Fruit fly (Drosophila melanogaster) whole organism, embryonic: ENCODE data around the gene Hr96.

Experiments used
- Ada2b ChIP-seq: fragments of 200-800 bp; sonication (Bioruptor generic); IDR thresholded peaks from 2 replicates; pipeline ENCODE4 v1.3.6; 2022; ENCODE audit warnings: missing biosample characterization, missing genetic modification characterization
- Atf3 ChIP-seq: fragments of 200-800 bp; sonication (Bioruptor generic); optimal IDR thresholded peaks from 3 replicates; lab custom pipeline; 2016; ENCODE audit warnings: missing biosample characterization, missing genetic modification characterization
- BEAF-32 ChIP-seq: fragments of 200-800 bp; sonication (Bioruptor generic); optimal IDR thresholded peaks from 3 replicates; lab custom pipeline; 2017; ENCODE audit warnings: missing biosample characterization, missing genetic modification characterization, mild to moderate bottlenecking, moderate library complexity, missing genetic modification reagents
- Blimp-1 ChIP-seq: fragments of 200-800 bp; sonication (Bioruptor generic); optimal IDR thresholded peaks from 3 replicates; lab custom pipeline; 2018; ENCODE audit warnings: missing biosample characterization, missing genetic modification characterization, mild to moderate bottlenecking, moderate library complexity, missing genetic modification reagents
- CG10431 ChIP-seq: fragments of 200-800 bp; sonication (Bioruptor generic); optimal IDR thresholded peaks from 3 replicates; lab custom pipeline; 2018; ENCODE audit warnings: missing biosample characterization, mild to moderate bottlenecking, missing genetic modification characterization
- CG12155 ChIP-seq: fragments of 200-800 bp; sonication (Bioruptor generic); optimal IDR thresholded peaks from 3 replicates; lab custom pipeline; 2016; ENCODE audit warnings: missing biosample characterization, missing genetic modification characterization
- CG12219 ChIP-seq: fragments of 200-800 bp; sonication (Bioruptor generic); optimal IDR thresholded peaks from 3 replicates; lab custom pipeline; 2018; ENCODE audit warnings: missing biosample characterization, mild to moderate bottlenecking, missing genetic modification characterization
- CG12391 ChIP-seq: fragments of 200-800 bp; sonication (Bioruptor generic); optimal IDR thresholded peaks from 3 replicates; lab custom pipeline; 2018; ENCODE audit warnings: missing biosample characterization, mild to moderate bottlenecking, missing genetic modification characterization, moderate library complexity
- CG12659 ChIP-seq: fragments of 200-800 bp; sonication (Bioruptor generic); optimal IDR thresholded peaks from 3 replicates; lab custom pipeline; 2017; ENCODE audit warnings: mild to moderate bottlenecking, missing biosample characterization, missing genetic modification reagents, missing genetic modification characterization
- CG13296 ChIP-seq: fragments of 200-800 bp; sonication (Bioruptor generic); optimal IDR thresholded peaks from 3 replicates; lab custom pipeline; 2018; ENCODE audit warnings: missing biosample characterization, mild to moderate bottlenecking, missing genetic modification characterization
- CG14860 ChIP-seq: fragments of 200-800 bp; sonication (Bioruptor generic); IDR thresholded peaks from 3 replicates; pipeline ENCODE4 v1.3.6; 2022; ENCODE audit warnings: missing biosample characterization, missing genetic modification characterization; ENCODE audit not compliant: partially characterized antibody
- CG1603 ChIP-seq: fragments of 200-800 bp; sonication (Bioruptor generic); optimal IDR thresholded peaks from 2 replicates; lab custom pipeline; 2019; ENCODE audit warnings: missing biosample characterization, mild to moderate bottlenecking, missing genetic modification characterization, moderate library complexity
- CG2116 ChIP-seq: fragments of 200-800 bp; sonication (Bioruptor generic); optimal IDR thresholded peaks from 3 replicates; lab custom pipeline; 2018; ENCODE audit warnings: missing biosample characterization, mild to moderate bottlenecking, missing genetic modification characterization
- CG2712 ChIP-seq: fragments of 200-800 bp; optimal IDR thresholded peaks from 3 replicates; lab custom pipeline; 2019; ENCODE audit warnings: missing biosample characterization, mild to moderate bottlenecking, missing genetic modification characterization, moderate library complexity
- CG30020 ChIP-seq: fragments of 200-800 bp; optimal IDR thresholded peaks from 2 replicates; lab custom pipeline; 2019; ENCODE audit warnings: missing biosample characterization, mild to moderate bottlenecking, missing genetic modification characterization, moderate library complexity
- CG3065 ChIP-seq: fragments of 200-800 bp; sonication (Bioruptor generic); optimal IDR thresholded peaks from 2 replicates; lab custom pipeline; 2016; ENCODE audit warnings: missing biosample characterization, missing genetic modification characterization
- CG3995 ChIP-seq: fragments of 200-800 bp; sonication (Bioruptor generic); optimal IDR thresholded peaks from 3 replicates; lab custom pipeline; 2016; ENCODE audit warnings: missing biosample characterization, missing genetic modification characterization
- CG8089 ChIP-seq: fragments of 200-800 bp; sonication (Bioruptor generic); optimal IDR thresholded peaks from 3 replicates; lab custom pipeline; 2016; ENCODE audit warnings: missing biosample characterization, missing genetic modification characterization
- CG8290 ChIP-seq, 3 experiments: fragments of 200-800 bp; sonication (Bioruptor generic); optimal IDR thresholded peaks; 2 replicates each; lab custom pipeline; 2016 to 2019; ENCODE audit warnings: missing biosample characterization in 3 of 3, missing genetic modification characterization in 3 of 3, mild to moderate bottlenecking in 2 of 3, moderate library complexity in 1 of 3
- CG8388 ChIP-seq: fragments of 200-800 bp; sonication (Bioruptor generic); optimal IDR thresholded peaks from 2 replicates; lab custom pipeline; 2019; ENCODE audit warnings: missing biosample characterization, mild to moderate bottlenecking, missing genetic modification characterization, moderate library complexity
- CG9437 ChIP-seq: fragments of 200-800 bp; sonication (Bioruptor generic); optimal IDR thresholded peaks from 2 replicates; lab custom pipeline; 2018; ENCODE audit warnings: missing biosample characterization, mild to moderate bottlenecking, missing genetic modification characterization
- D19A ChIP-seq: fragments of 200-800 bp; optimal IDR thresholded peaks from 3 replicates; lab custom pipeline; 2019; ENCODE audit warnings: missing biosample characterization, mild to moderate bottlenecking, missing genetic modification characterization, moderate library complexity
- Doc2 ChIP-seq: fragments of 200-800 bp; sonication (Bioruptor generic); IDR thresholded peaks from 2 replicates; pipeline ENCODE4 v1.3.6; 2022; ENCODE audit warnings: missing biosample characterization, missing genetic modification characterization
- Doc3 ChIP-seq: fragments of 200-800 bp; sonication (Bioruptor generic); IDR thresholded peaks from 3 replicates; pipeline ENCODE4 v1.3.6; 2022; ENCODE audit warnings: missing biosample characterization, missing genetic modification characterization; ENCODE audit not compliant: partially characterized antibody
- Dp ChIP-seq: fragments of 200-800 bp; sonication (Bioruptor generic); optimal IDR thresholded peaks from 2 replicates; lab custom pipeline; 2018; ENCODE audit warnings: missing biosample characterization, mild to moderate bottlenecking, missing genetic modification characterization, moderate library complexity
- E2f2 ChIP-seq: fragments of 200-800 bp; sonication (Bioruptor generic); IDR thresholded peaks from 2 replicates; pipeline ENCODE4 v1.3.6; 2022; ENCODE audit warnings: missing biosample characterization, missing genetic modification characterization
- HLH4C ChIP-seq: fragments of 200-800 bp; sonication (Bioruptor generic); IDR thresholded peaks from 3 replicates; pipeline ENCODE4 v1.3.6; 2022; ENCODE audit warnings: missing biosample characterization, missing genetic modification characterization; ENCODE audit not compliant: partially characterized antibody
- Lim3 ChIP-seq: fragments of 200-800 bp; sonication (Bioruptor generic); IDR thresholded peaks from 2 replicates; pipeline ENCODE4 v1.3.6; 2022; ENCODE audit warnings: missing biosample characterization, missing genetic modification characterization
- Myb ChIP-seq: fragments of 200-800 bp; sonication (Bioruptor generic); optimal IDR thresholded peaks from 2 replicates; lab custom pipeline; 2016; ENCODE audit warnings: missing biosample characterization, missing genetic modification characterization
- Nf-YB ChIP-seq: fragments of 200-800 bp; sonication (Bioruptor generic); optimal IDR thresholded peaks from 3 replicates; lab custom pipeline; 2019; ENCODE audit warnings: missing biosample characterization, mild to moderate bottlenecking, missing genetic modification characterization, moderate library complexity
- Oaz ChIP-seq: fragments of 200-800 bp; sonication (Bioruptor generic); IDR thresholded peaks from 2 replicates; pipeline ENCODE4 v1.3.6; 2022; ENCODE audit warnings: missing biosample characterization, missing genetic modification characterization
- Opbp ChIP-seq: fragments of 200-800 bp; sonication (Bioruptor generic); IDR thresholded peaks from 3 replicates; pipeline ENCODE4 v1.3.6; 2022; ENCODE audit warnings: missing biosample characterization, missing genetic modification characterization; ENCODE audit not compliant: partially characterized antibody
- Sry-δ ChIP-seq: fragments of 200-800 bp; sonication (Bioruptor generic); optimal IDR thresholded peaks from 2 replicates; lab custom pipeline; 2016; ENCODE audit warnings: missing biosample characterization, missing genetic modification characterization
- Taf1 ChIP-seq: fragments of 200-800 bp; sonication (Bioruptor generic); IDR thresholded peaks from 2 replicates; pipeline ENCODE4 v1.3.6; 2022; ENCODE audit warnings: missing biosample characterization, missing genetic modification characterization
- YL-1 ChIP-seq: fragments of 200-800 bp; sonication (Bioruptor generic); optimal IDR thresholded peaks from 3 replicates; lab custom pipeline; 2017; ENCODE audit warnings: missing biosample characterization, mild to moderate bottlenecking, missing genetic modification characterization
- bowl ChIP-seq: fragments of 200-800 bp; sonication (Bioruptor generic); IDR thresholded peaks from 2 replicates; pipeline ENCODE4 v1.3.6; 2022; ENCODE audit warnings: missing biosample characterization, missing genetic modification characterization
- danr ChIP-seq: fragments of 200-800 bp; sonication (Bioruptor generic); IDR thresholded peaks from 2 replicates; pipeline ENCODE4 v1.3.6; 2022; ENCODE audit warnings: missing biosample characterization, missing genetic modification characterization
- dm ChIP-seq: fragments of 200-800 bp; sonication (Bioruptor generic); optimal IDR thresholded peaks from 3 replicates; lab custom pipeline; 2016; ENCODE audit warnings: missing biosample characterization, missing genetic modification characterization
- dmrt11E ChIP-seq: fragments of 200-800 bp; sonication (Bioruptor generic); optimal IDR thresholded peaks from 3 replicates; lab custom pipeline; 2018; ENCODE audit warnings: missing biosample characterization, mild to moderate bottlenecking, missing genetic modification characterization, moderate library complexity
- dysf ChIP-seq: fragments of 200-800 bp; sonication (Bioruptor generic); IDR thresholded peaks from 3 replicates; pipeline ENCODE4 v1.3.6; 2022; ENCODE audit warnings: missing biosample characterization, missing genetic modification characterization
- klu ChIP-seq: fragments of 200-800 bp; sonication (Bioruptor generic); IDR thresholded peaks from 2 replicates; pipeline ENCODE4 v1.3.6; 2022; ENCODE audit warnings: missing biosample characterization, missing genetic modification characterization
- lilli ChIP-seq: fragments of 200-800 bp; sonication (Bioruptor generic); optimal IDR thresholded peaks from 3 replicates; lab custom pipeline; 2016; ENCODE audit warnings: missing biosample characterization, missing genetic modification characterization
- nerfin-1 ChIP-seq: fragments of 200-800 bp; sonication (Bioruptor generic); optimal IDR thresholded peaks from 3 replicates; lab custom pipeline; 2019; ENCODE audit warnings: missing biosample characterization, mild to moderate bottlenecking, missing genetic modification characterization, moderate library complexity
- pb ChIP-seq: fragments of 200-800 bp; sonication (Bioruptor generic); optimal IDR thresholded peaks from 3 replicates; lab custom pipeline; 2016; ENCODE audit warnings: missing biosample characterization, missing genetic modification characterization
- pfk ChIP-seq: fragments of 200-800 bp; sonication (Bioruptor generic); optimal IDR thresholded peaks from 2 replicates; lab custom pipeline; 2018; ENCODE audit warnings: missing biosample characterization, mild to moderate bottlenecking, missing genetic modification characterization, moderate library complexity
- sima ChIP-seq: fragments of 200-800 bp; sonication (Bioruptor generic); optimal IDR thresholded peaks from 2 replicates; lab custom pipeline; 2016; ENCODE audit warnings: missing biosample characterization, missing genetic modification characterization
- slbo ChIP-seq: fragments of 200-800 bp; sonication (Bioruptor generic); IDR thresholded peaks from 2 replicates; pipeline ENCODE4 v1.3.6; 2022; ENCODE audit warnings: missing biosample characterization, missing genetic modification characterization
- sqz ChIP-seq: fragments of 200-800 bp; sonication (Bioruptor generic); optimal IDR thresholded peaks from 3 replicates; lab custom pipeline; 2018; ENCODE audit warnings: missing biosample characterization, mild to moderate bottlenecking, missing genetic modification characterization
- tio ChIP-seq: fragments of 200-800 bp; sonication (Bioruptor generic); optimal IDR thresholded peaks from 2 replicates; lab custom pipeline; 2017; ENCODE audit warnings: missing biosample characterization, missing genetic modification characterization, inconsistent platforms
- ttk ChIP-seq: fragments of 200-800 bp; sonication (Bioruptor generic); IDR thresholded peaks from 2 replicates; pipeline ENCODE4 v2.1.2; 2022; ENCODE audit warnings: missing biosample characterization, missing genetic modification characterization

Hr96 gene

dm6 chr3R:25074558-25074964 is 49.5 kb downstream of the Hr96 start, which contains the start of the genes shams and CG11920 (continued):
- TF ChIP-seq ttk (no peak), CG12155 (GFP tag; lab: Kevin White, UChicago) (peak; percentile 26), Taf1 (GFP tag; lab: Robert Waterston, UW) (no peak), CG12391 (peak; percentile 66), slbo (GFP tag; lab: Robert Waterston, UW) (no peak; the same call in 1 of the 2 replicates), CG14860 (GFP tag; lab: Robert Waterston, UW) (peak; percentile 45; the same call in 1 of the 3 replicates), CG8089 (GFP tag; lab: Kevin White, UChicago) (no peak), nerfin-1 (peak; percentile 48), CG12659 (GFP tag; lab: Kevin White, UChicago) (peak; percentile 54), Blimp-1 (GFP tag; lab: Kevin White, UChicago) (no peak), Dp (GFP tag; lab: Kevin White, UChicago) (peak; percentile 30), danr (no peak), CG30020 (tag; lab: Kevin White, UChicago) (peak; percentile 97), YL-1 (GFP tag; lab: Kevin White, UChicago) (peak; percentile 82), dmrt11E (peak; percentile 3), BEAF-32 (GFP tag; lab: Kevin White, UChicago) (peak; percentile 65), Atf3 (GFP tag; lab: Kevin White, UChicago) (no peak), E2f2 (GFP tag; lab: Robert Waterston, UW) (peak; percentile 45; the same call in 1 of the 2 replicates), Myb (GFP tag; lab: Kevin White, UChicago) (no peak), D19A (tag; lab: Kevin White, UChicago) (peak; percentile 20), CG3995 (GFP tag; lab: Kevin White, UChicago) (peak; percentile 57), Lim3 (no peak), CG9437 (GFP tag; lab: Kevin White, UChicago) (peak; percentile 2), Opbp (peak; percentile 47; the same call in 1 of the 3 replicates), CG2712 (tag; lab: Kevin White, UChicago) (peak; percentile 58), tio (GFP tag; lab: Kevin White, UChicago) (no peak), sqz (GFP tag; lab: Kevin White, UChicago) (no peak), Nf-YB (GFP tag; lab: Kevin White, UChicago) (peak; percentile 24), bowl (GFP tag; lab: Robert Waterston, UW) (no peak), dm (GFP tag; lab: Kevin White, UChicago) (peak; percentile 80), CG3065 (GFP tag; lab: Kevin White, UChicago) (no peak), CG13296 (GFP tag; lab: Kevin White, UChicago) (no peak), Sry-δ (no peak), dysf (GFP tag; lab: Robert Waterston, UW) (no peak), Oaz (no peak), pfk (peak; percentile 94), Ada2b (GFP tag; lab: Robert Waterston, UW) (no peak), pb (GFP tag; lab: Kevin White, UChicago) (no peak), Doc2 (GFP tag; lab: Robert Waterston, UW) (no peak), CG8388 (GFP tag; lab: Kevin White, UChicago) (no peak), CG1603 (tag; lab: Kevin White, UChicago) (peak; percentile 98), CG2116 (GFP tag; lab: Kevin White, UChicago) (peak; percentile 80), CG8290 (GFP tag; optimal IDR thresholded peaks at IDR 0.05; lab: Kevin White, UChicago) (peak; percentile 20), CG8290 (tag; optimal IDR thresholded peaks at IDR 0.05; lab: Kevin White, UChicago) (peak in 1 of 2 experiments; percentile 16), HLH4C (GFP tag; lab: Robert Waterston, UW) (peak; percentile 67), CG10431 (peak; percentile 24), Doc3 (GFP tag; lab: Robert Waterston, UW) (0 out of 3 replicates have a peak, but pooled peaks have one; percentile 36), sima (GFP tag; lab: Kevin White, UChicago) (no peak), lilli (GFP tag; lab: Kevin White, UChicago) (peak; percentile 29), CG12219 (GFP tag; lab: Kevin White, UChicago) (no peak), klu (GFP tag; lab: Robert Waterston, UW) (no peak)
